Fruit fly (Drosophila melanogaster): ENCODE measurements around the gene Prp4k.

Prp4k gene

dm6 chr3L:203536-204135 lies 7.6 kb downstream of the Prp4k start, which contains the start of gene NitFhit (continued):
- TF ChIP-seq crp (GFP tag; optimal IDR thresholded peaks at IDR 0.05): peak in 1 of 2 experiments; percentile 73
- TF ChIP-seq Fer1 (GFP tag; optimal IDR thresholded peaks at IDR 0.05): peak; percentile 10
- peak; percentile 6 for TF ChIP-seq BEAF-32 (GFP tag; optimal IDR thresholded peaks at IDR 0.05)
- TF ChIP-seq eyg (GFP tag; optimal IDR thresholded peaks at IDR 0.05): no peak
- TF ChIP-seq Antp (GFP tag; optimal IDR thresholded peaks at IDR 0.05): no peak
- peak; percentile 34 for TF ChIP-seq B-H2 (GFP tag; optimal IDR thresholded peaks at IDR 0.05)
- TF ChIP-seq CG14441 (GFP tag; IDR thresholded peaks at IDR 0.05): no peak
- TF ChIP-seq CG13624 (GFP tag; optimal IDR thresholded peaks at IDR 0.05): no peak
- no peak for TF ChIP-seq usp (GFP tag; optimal IDR thresholded peaks at IDR 0.05)
- no peak for TF ChIP-seq salm (tag; optimal IDR thresholded peaks at IDR 0.05)
- TF ChIP-seq Dp (GFP tag; optimal IDR thresholded peaks at IDR 0.05): peak; percentile 56
- TF ChIP-seq mirr (GFP tag; optimal IDR thresholded peaks at IDR 0.05): peak; percentile 10
- TF ChIP-seq NFAT (GFP tag; IDR thresholded peaks at IDR 0.05): peak; percentile 45; the same call in 1 of the 2 replicates
- TF ChIP-seq en (GFP tag; optimal IDR thresholded peaks at IDR 0.05): no peak
- TF ChIP-seq Sry-δ (GFP tag; optimal IDR thresholded peaks at IDR 0.05): no peak
- TF ChIP-seq CG8290 (GFP tag; optimal IDR thresholded peaks at IDR 0.05): no peak
- peak in 1 of 2 experiments; percentile 17 for TF ChIP-seq CG8290 (tag; optimal IDR thresholded peaks at IDR 0.05)
- peak; percentile 52 for TF ChIP-seq nom (GFP tag; optimal IDR thresholded peaks at IDR 0.05)
- no peak for TF ChIP-seq CG10654 (GFP tag; optimal IDR thresholded peaks at IDR 0.05)
- TF ChIP-seq Med (GFP tag): peak; percentile 48
- peak; percentile 72 for TF ChIP-seq MBD-R2 (GFP tag; IDR thresholded peaks at IDR 0.05)
- TF ChIP-seq CG4282 (GFP tag; optimal IDR thresholded peaks at IDR 0.05): no peak
- TF ChIP-seq CG10366 (GFP tag; IDR thresholded peaks at IDR 0.05): no peak
- no peak for TF ChIP-seq Dad (GFP tag; optimal IDR thresholded peaks at IDR 0.05)
- TF ChIP-seq Trl (optimal IDR thresholded peaks at IDR 0.05): peak in 1 of 2 experiments; percentile 18
- TF ChIP-seq Trl (GFP tag; optimal IDR thresholded peaks at IDR 0.05): no peak
- peak; percentile 48; the same call in 1 of the 3 replicates for TF ChIP-seq row (GFP tag; IDR thresholded peaks at IDR 0.05)
- peak; percentile 13 for TF ChIP-seq Ets97D (GFP tag; optimal IDR thresholded peaks at IDR 0.05)
- peak; percentile 7 for TF ChIP-seq CG15514 (GFP tag; optimal IDR thresholded peaks at IDR 0.05)
- peak in 1 of 2 experiments; percentile 89 for TF ChIP-seq Pdp1 (GFP tag; optimal IDR thresholded peaks at IDR 0.05)
- TF ChIP-seq CG31365 (tag; optimal IDR thresholded peaks at IDR 0.05): no peak
- no peak for TF ChIP-seq CG7372 (GFP tag; IDR thresholded peaks at IDR 0.05)
- TF ChIP-seq E2f2 (GFP tag; IDR thresholded peaks at IDR 0.05): peak; percentile 54
- TF ChIP-seq CHES-1-like (GFP tag; optimal IDR thresholded peaks at IDR 0.05): peak; percentile 5
- TF ChIP-seq stwl (tag; optimal IDR thresholded peaks at IDR 0.05): peak; percentile 31
- TF ChIP-seq CG34376 (GFP tag; optimal IDR thresholded peaks at IDR 0.05): peak; percentile 39
- TF ChIP-seq CG4820 (GFP tag; optimal IDR thresholded peaks at IDR 0.05): peak; percentile 87
- no peak for TF ChIP-seq Jarid2 (GFP tag; optimal IDR thresholded peaks at IDR 0.05)
- peak; percentile 100 for TF ChIP-seq CG14710 (tag; optimal IDR thresholded peaks at IDR 0.05)
- TF ChIP-seq pzg (GFP tag; optimal IDR thresholded peaks at IDR 0.05): peak; percentile 65
- peak; percentile 31 for TF ChIP-seq Sin3A (optimal IDR thresholded peaks at IDR 0.05)
- TF ChIP-seq CG1603 (tag; optimal IDR thresholded peaks at IDR 0.05): peak; percentile 75
- no peak for TF ChIP-seq CG5953 (GFP tag; IDR thresholded peaks at IDR 0.05)

All from whole organism, embryonic.